Worm (Caenorhabditis elegans) whole organism, late embryonic: ENCODE data around the gene F52C12.6.

ENCODE experiments used
- C08G9.2 ChIP-seq: sonication (generic microtip); optimal IDR thresholded peaks from 2 replicates; lab custom pipeline; 2016; ENCODE audit warnings: mild to moderate bottlenecking, missing genetic modification characterization, moderate library complexity, missing compliant biosample characterization
- T23F11.4 ChIP-seq: fragments of 200-800 bp; sonication (Bioruptor generic); optimal IDR thresholded peaks from 2 replicates; lab custom pipeline; 2018; ENCODE audit warnings: mild to moderate bottlenecking, missing genetic modification characterization, missing compliant biosample characterization
- ahr-1 ChIP-seq: sonication (generic microtip); optimal IDR thresholded peaks from 2 replicates; lab custom pipeline; 2016; ENCODE audit warnings: missing genetic modification characterization, missing compliant biosample characterization
- ceh-18 ChIP-seq: sonication (generic microtip); optimal IDR thresholded peaks from 2 replicates; lab custom pipeline; 2016; ENCODE audit warnings: missing genetic modification characterization, missing compliant biosample characterization
- ceh-30 ChIP-seq: fragments of 150-350 bp; optimal IDR thresholded peaks from 2 replicates; lab custom pipeline; 2014; ENCODE audit warnings: missing biosample characterization, missing genetic modification characterization
- ceh-34 ChIP-seq: sonication (generic microtip); optimal IDR thresholded peaks from 2 replicates; lab custom pipeline; 2016; ENCODE audit warnings: mild to moderate bottlenecking, missing genetic modification characterization, missing compliant biosample characterization
- ceh-48 ChIP-seq: sonication (generic microtip); optimal IDR thresholded peaks from 2 replicates; lab custom pipeline; 2016; ENCODE audit warnings: missing genetic modification characterization, inconsistent platforms, missing compliant biosample characterization
- ceh-6 ChIP-seq: fragments of 200-800 bp; sonication (Bioruptor generic); optimal IDR thresholded peaks from 2 replicates; lab custom pipeline; 2018; ENCODE audit warnings: mild to moderate bottlenecking, missing genetic modification characterization, missing compliant biosample characterization
- dve-1 ChIP-seq: sonication (generic microtip); optimal IDR thresholded peaks from 2 replicates; lab custom pipeline; 2017; ENCODE audit warnings: antibody characterized with exemption, mild to moderate bottlenecking, missing genetic modification characterization, missing compliant biosample characterization
- fax-1 ChIP-seq: sonication (generic microtip); optimal IDR thresholded peaks from 2 replicates; lab custom pipeline; 2016; ENCODE audit warnings: missing genotype, missing genetic modification characterization, missing compliant biosample characterization
- fkh-10 ChIP-seq: fragments of 150-350 bp; optimal IDR thresholded peaks from 2 replicates; lab custom pipeline; 2014; ENCODE audit warnings: missing biosample characterization, missing genetic modification reagents, missing genetic modification characterization
- hlh-15 ChIP-seq: sonication (generic microtip); optimal IDR thresholded peaks from 2 replicates; lab custom pipeline; 2016; ENCODE audit warnings: missing genetic modification characterization, missing compliant biosample characterization
- hlh-30 ChIP-seq: sonication (generic microtip); optimal IDR thresholded peaks from 2 replicates; lab custom pipeline; 2017; ENCODE audit warnings: antibody characterized with exemption, missing genetic modification characterization, missing compliant biosample characterization; ENCODE audit not compliant: insufficient read depth
- lin-11 ChIP-seq: fragments of 200-800 bp; sonication (Bioruptor generic); optimal IDR thresholded peaks from 2 replicates; lab custom pipeline; 2018; ENCODE audit warnings: mild to moderate bottlenecking, missing genetic modification characterization, missing compliant biosample characterization
- madf-2 ChIP-seq: sonication (generic microtip); optimal IDR thresholded peaks from 2 replicates; lab custom pipeline; 2017; ENCODE audit warnings: missing genetic modification characterization, missing compliant biosample characterization
- nhr-11 ChIP-seq: fragments of 150-350 bp; optimal IDR thresholded peaks from 2 replicates; lab custom pipeline; 2014; ENCODE audit warnings: missing biosample characterization, missing genetic modification characterization
- odd-2 ChIP-seq: sonication (generic microtip); optimal IDR thresholded peaks from 2 replicates; lab custom pipeline; 2017; ENCODE audit warnings: antibody characterized with exemption, mild to moderate bottlenecking, missing genetic modification characterization, missing compliant biosample characterization
- pag-3 ChIP-seq: sonication (generic microtip); optimal IDR thresholded peaks from 2 replicates; lab custom pipeline; 2016; ENCODE audit warnings: missing compliant biosample characterization, missing genetic modification characterization, borderline replicate concordance
- ref-2 ChIP-seq: sonication (generic microtip); optimal IDR thresholded peaks from 2 replicates; lab custom pipeline; 2016; ENCODE audit warnings: missing genetic modification characterization, missing compliant biosample characterization
- rnt-1 ChIP-seq: sonication (generic microtip); optimal IDR thresholded peaks from 2 replicates; lab custom pipeline; 2016; ENCODE audit warnings: missing genetic modification characterization, missing compliant biosample characterization
- sdc-2 ChIP-seq: sonication (generic microtip); optimal IDR thresholded peaks from 2 replicates; lab custom pipeline; 2016; ENCODE audit warnings: missing genotype, missing genetic modification characterization, missing compliant biosample characterization
- sox-2 ChIP-seq: fragments of 200-800 bp; sonication (Bioruptor generic); IDR thresholded peaks from 2 replicates; pipeline ENCODE4 v1.3.6; 2022; ENCODE audit warnings: missing genetic modification reagents, missing genetic modification characterization, missing compliant biosample characterization
- tbx-2 ChIP-seq: sonication (generic microtip); optimal IDR thresholded peaks from 2 replicates; lab custom pipeline; 2016; ENCODE audit warnings: missing genetic modification characterization, missing compliant biosample characterization
- ttx-3 ChIP-seq: sonication (generic microtip); optimal IDR thresholded peaks from 2 replicates; lab custom pipeline; 2016; ENCODE audit warnings: missing genetic modification reagents, missing genetic modification characterization, missing compliant biosample characterization
- unc-3 ChIP-seq, 2 experiments: fragments of 200-800 bp in 1 of 2; sonication (Bioruptor generic) in 1 of 2; sonication (generic microtip) in 1 of 2; conservative IDR thresholded peaks in 1 of 2; optimal IDR thresholded peaks in 1 of 2; 2 replicates each; pipeline versions ENCODE4 v1.3.6 to Lab custom; 2016 to 2022; ENCODE audit warnings: missing compliant biosample characterization in 2 of 2, missing genetic modification characterization in 2 of 2, missing genetic modification reagents in 1 of 2
- ztf-16 ChIP-seq: sonication (generic microtip); optimal IDR thresholded peaks from 2 replicates; lab custom pipeline; 2017; ENCODE audit warnings: missing genetic modification characterization, missing compliant biosample characterization

The F52C12.6 gene

ce11 chrIV:1915549-1915948 is 41.0 kb upstream of the F52C12.6 start:
- no peak for TF ChIP-seq ceh-30 (tag; lab: Kevin White, UChicago)
- no peak for TF ChIP-seq ztf-16 (tag; lab: Kevin White, UChicago)
- TF ChIP-seq ttx-3 (tag; lab: Kevin White, UChicago), result no peak
- no peak for TF ChIP-seq ahr-1 (tag; lab: Kevin White, UChicago)
- TF ChIP-seq, all 69 proteins: peak for 0

- TF ChIP-seq C08G9.2 (tag; lab: Kevin White, UChicago), result no peak
- TF ChIP-seq sox-2 (GFP tag; lab: Robert Waterston, UW), result peak; percentile 90
Observed at ce11 chrIV:1916247-1916646, 40.3 kb upstream of the F52C12.6 start.

ce11 chrIV:1917819-1918218 is 38.7 kb upstream of the F52C12.6 start, which contains the start of gene elt-6:
Gene elt-6 (plus strand): TSS chrIV:1917977.
- TF ChIP-seq ceh-48 (tag; lab: Kevin White, UChicago) (no peak), ref-2 (tag; lab: Kevin White, UChicago) (peak; percentile 19), pag-3 (no peak), rnt-1 (tag; lab: Kevin White, UChicago) (no peak)

- TF ChIP-seq dve-1, result peak; percentile 67
- TF ChIP-seq ceh-34 (tag; lab: Kevin White, UChicago), result no peak
Observed at ce11 chrIV:1920513-1920912, 36.0 kb upstream of the F52C12.6 start.

ce11 chrIV:1923722-1924121 is 32.8 kb upstream of the F52C12.6 start, which contains the start of gene denn-4:
Gene denn-4 (plus strand): TSS chrIV:1924001.
- TF ChIP-seq tbx-2 (tag; lab: Kevin White, UChicago) (no peak), hlh-30 (tag; lab: Kevin White, UChicago) (peak; percentile 59), unc-3 (GFP tag; conservative IDR thresholded peaks at IDR 0.05; lab: Robert Waterston, UW) (no peak), unc-3 (tag; optimal IDR thresholded peaks at IDR 0.05; lab: Kevin White, UChicago) (no peak), ceh-30 (tag; lab: Kevin White, UChicago) (no peak)

ce11 chrIV:1924178-1924577 is 32.3 kb upstream of the F52C12.6 start:
- no peak for TF ChIP-seq tbx-2 (tag; lab: Kevin White, UChicago)
- TF ChIP-seq sdc-2 (tag; lab: Kevin White, UChicago), result no peak
- TF ChIP-seq, all 69 proteins: peak for 0

- TF ChIP-seq ceh-18 (tag; lab: Kevin White, UChicago) (no peak), fkh-10 (GFP tag; lab: Kevin White, UChicago) (no peak), fax-1 (tag; lab: Kevin White, UChicago) (no peak), madf-2 (tag; lab: Kevin White, UChicago) (no peak), ceh-6 (GFP tag; lab: Kevin White, UChicago) (no peak)
Observed at ce11 chrIV:1945200-1945599, 11.3 kb upstream of the F52C12.6 start.

- TF ChIP-seq hlh-15 (tag; lab: Kevin White, UChicago) (no peak), lin-11 (tag; lab: Kevin White, UChicago) (no peak), ztf-16 (tag; lab: Kevin White, UChicago) (no peak), pag-3 (no peak), sdc-2 (tag; lab: Kevin White, UChicago) (no peak), odd-2 (tag; lab: Kevin White, UChicago) (no peak), sox-2 (GFP tag; lab: Robert Waterston, UW) (no peak), T23F11.4 (no peak), nhr-11 (no peak)
Observed at ce11 chrIV:1947891-1948290, 8.6 kb upstream of the F52C12.6 start, which contains the start of gene tsen-54. Gene tsen-54 (plus strand): TSS chrIV:1948191.
